Worm (Caenorhabditis elegans) whole organism, L2 larva: ENCODE measurements around the gene sox-2.

Experiments
- ama-1 ChIP-seq: fragments of 150-350 bp; optimal IDR thresholded peaks from 2 replicates; lab custom pipeline; 2018; ENCODE audit warnings: inconsistent platforms
- ceh-82 ChIP-seq: fragments of 150-350 bp; optimal IDR thresholded peaks from 2 replicates; lab custom pipeline; 2014; ENCODE audit warnings: missing biosample characterization, missing genetic modification characterization
- lin-39 ChIP-seq: fragments of 150-350 bp; optimal IDR thresholded peaks from 2 replicates; lab custom pipeline; 2014; ENCODE audit warnings: missing biosample characterization, missing genetic modification reagents, missing genetic modification characterization
- mab-5 ChIP-seq: fragments of 150-350 bp; optimal IDR thresholded peaks from 2 replicates; lab custom pipeline; 2014; ENCODE audit warnings: missing biosample characterization, missing genetic modification characterization
- nhr-25 ChIP-seq: fragments of 150-350 bp; sonication (generic microtip); optimal IDR thresholded peaks from 3 replicates; lab custom pipeline; 2014; ENCODE audit warnings: missing biosample characterization, missing genetic modification characterization
- nhr-77 ChIP-seq: fragments of 150-350 bp; optimal IDR thresholded peaks from 2 replicates; lab custom pipeline; 2014; ENCODE audit warnings: missing biosample characterization, missing genetic modification characterization
- unc-39 ChIP-seq: fragments of 150-350 bp; optimal IDR thresholded peaks from 2 replicates; lab custom pipeline; 2014; ENCODE audit warnings: missing biosample characterization, missing genetic modification characterization
- zag-1 ChIP-seq: fragments of 150-350 bp; optimal IDR thresholded peaks from 2 replicates; lab custom pipeline; 2014; ENCODE audit warnings: missing biosample characterization, missing genetic modification characterization

DNA sequence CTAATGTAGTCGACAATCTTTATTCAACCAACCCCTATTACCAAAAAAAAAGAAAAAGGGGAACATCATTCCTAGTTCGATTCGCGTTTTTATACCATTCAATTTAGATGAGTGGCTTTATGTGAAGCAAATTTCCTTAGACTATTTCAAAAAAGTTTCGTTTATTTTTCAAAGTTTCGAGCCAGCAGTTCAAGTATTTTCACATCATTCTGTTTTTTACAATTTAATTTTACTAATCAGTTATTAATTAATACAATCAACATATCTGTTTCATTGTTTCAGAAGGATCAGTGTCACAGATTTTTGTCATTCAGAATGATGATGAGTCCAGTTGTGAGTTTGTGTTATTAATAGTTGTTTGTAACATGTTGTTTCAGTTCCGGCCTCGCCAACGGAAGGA lies 53.6 kb downstream of the sox-2 start, which contains the start of gene C10A4.2:
- TF ChIP-seq ceh-82 (no peak), lin-39 (tag; lab: Kevin White, UChicago) (no peak), nhr-25 (tag; lab: Kevin White, UChicago) (no peak), mab-5 (no peak), ama-1 (lab: Kevin White, UChicago) (no peak), zag-1 (no peak), unc-39 (tag; lab: Kevin White, UChicago) (no peak), nhr-77 (tag; lab: Kevin White, UChicago) (no peak)
